Worm (Caenorhabditis elegans): Measurements from ENCODE around the gene Y25C1A.2.

DNA sequence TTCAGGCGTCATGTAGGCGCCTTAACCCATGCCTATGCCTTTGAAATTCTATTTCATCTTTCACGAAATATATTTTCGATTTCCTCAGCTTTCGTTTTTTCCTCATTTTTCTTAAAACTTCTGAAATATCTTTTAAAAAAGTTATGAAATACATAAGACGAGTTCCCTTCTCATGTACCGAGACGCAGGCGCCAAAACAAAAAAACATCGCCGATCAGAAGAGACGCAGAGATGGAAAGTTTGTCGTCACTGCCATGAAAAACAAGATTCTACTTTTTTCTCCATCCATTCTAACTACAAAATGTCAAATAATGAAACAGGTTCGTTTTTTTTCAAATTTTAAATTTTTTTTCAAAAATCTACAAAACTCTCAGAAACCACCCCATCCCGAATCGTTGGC is 16.6 kb downstream of the Y25C1A.2 start, which contains the start of gene chil-24:
- no peak for TF ChIP-seq pha-4 (tag; optimal IDR thresholded peaks at IDR 0.05)
- no peak for TF ChIP-seq drap-1 (GFP tag; optimal IDR thresholded peaks at IDR 0.05)
- no peak for TF ChIP-seq unc-62 (GFP tag; optimal IDR thresholded peaks at IDR 0.05)
- no peak for TF ChIP-seq cnd-1 (tag; optimal IDR thresholded peaks at IDR 0.05)
- TF ChIP-seq nhr-237 (tag; optimal IDR thresholded peaks at IDR 0.05), result no peak

All from whole organism, mixed stage, embryonic.